Fruit fly (Drosophila melanogaster): ENCODE measurements around the gene tos.

The tos gene

DNA sequence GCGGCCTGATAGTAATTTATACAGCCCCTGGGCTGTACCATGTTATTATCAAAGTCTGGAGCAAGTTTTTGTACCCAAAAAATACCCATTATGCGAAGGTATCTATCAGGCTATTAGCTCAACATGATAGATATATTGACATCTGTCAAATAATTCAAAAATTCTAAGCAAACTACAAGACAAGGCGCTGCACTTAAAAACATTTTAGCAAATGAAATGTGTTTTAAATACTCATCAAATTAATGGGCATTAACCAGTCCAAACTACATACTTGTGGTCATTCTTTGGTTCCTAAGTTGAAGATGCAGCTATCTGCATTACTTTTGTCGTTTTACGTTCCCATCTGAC is 28.6 kb downstream of the tos start (continued):
- no peak for TF ChIP-seq CG42726 (GFP tag; IDR thresholded peaks at IDR 0.05; ENCODE audit: partially characterized antibody)
- peak; percentile 24 for TF ChIP-seq caup (GFP tag; optimal IDR thresholded peaks at IDR 0.05; ENCODE audit: severe bottlenecking)
- TF ChIP-seq oc (tag; optimal IDR thresholded peaks at IDR 0.05): peak; percentile 70
- peak; percentile 59 for TF ChIP-seq CG15696 (tag; optimal IDR thresholded peaks at IDR 0.05)
- TF ChIP-seq wdn (GFP tag; IDR thresholded peaks at IDR 0.05): no peak
- TF ChIP-seq CG11723 (GFP tag; optimal IDR thresholded peaks at IDR 0.05): peak; percentile 30
- peak; percentile 52 for TF ChIP-seq CG12104 (GFP tag; optimal IDR thresholded peaks at IDR 0.05)
- TF ChIP-seq pho (GFP tag; optimal IDR thresholded peaks at IDR 0.05): no peak
- peak; percentile 61 for TF ChIP-seq twi (tag; optimal IDR thresholded peaks at IDR 0.05)
- TF ChIP-seq pita (GFP tag; optimal IDR thresholded peaks at IDR 0.05): no peak
- TF ChIP-seq CG1024 (GFP tag; IDR thresholded peaks at IDR 0.05): peak; percentile 52; the same call in 1 of the 2 replicates
- no peak for TF ChIP-seq Elba2 (GFP tag; optimal IDR thresholded peaks at IDR 0.05)
- peak; percentile 4 for TF ChIP-seq CG15479 (GFP tag; optimal IDR thresholded peaks at IDR 0.05)
- TF ChIP-seq shn (GFP tag; optimal IDR thresholded peaks at IDR 0.05): no peak
- peak; percentile 51 for TF ChIP-seq CG7271 (tag; optimal IDR thresholded peaks at IDR 0.05)
- TF ChIP-seq zf30C (GFP tag; optimal IDR thresholded peaks at IDR 0.05): no peak
- peak; percentile 75 for TF ChIP-seq ttk (GFP tag; IDR thresholded peaks at IDR 0.05)
- no peak for TF ChIP-seq cato (GFP tag; optimal IDR thresholded peaks at IDR 0.05; ENCODE audit: borderline replicate concordance)
- peak; percentile 17 for TF ChIP-seq stwl (tag; optimal IDR thresholded peaks at IDR 0.05)
- no peak for TF ChIP-seq Lim3 (GFP tag; IDR thresholded peaks at IDR 0.05)
- TF ChIP-seq CG13123 (GFP tag; optimal IDR thresholded peaks at IDR 0.05): peak; percentile 24
- no peak for TF ChIP-seq CG12744 (GFP tag; optimal IDR thresholded peaks at IDR 0.05)
- TF ChIP-seq toy (GFP tag; IDR thresholded peaks at IDR 0.05): no peak
- TF ChIP-seq disco-r (GFP tag; optimal IDR thresholded peaks at IDR 0.05): no peak
- no peak for TF ChIP-seq mirr (GFP tag; optimal IDR thresholded peaks at IDR 0.05)
- no peak for TF ChIP-seq CG10321 (GFP tag; IDR thresholded peaks at IDR 0.05)
- no peak for TF ChIP-seq CG12236 (GFP tag; optimal IDR thresholded peaks at IDR 0.05)
- TF ChIP-seq CG17612 (GFP tag; IDR thresholded peaks at IDR 0.05): peak; percentile 63
- TF ChIP-seq CG16815 (GFP tag; optimal IDR thresholded peaks at IDR 0.05): no peak
- no peak for TF ChIP-seq ham (GFP tag; IDR thresholded peaks at IDR 0.05)
- peak; percentile 58 for TF ChIP-seq Oli (tag; optimal IDR thresholded peaks at IDR 0.05)
- TF ChIP-seq Rfx (GFP tag; IDR thresholded peaks at IDR 0.05): peak; percentile 59; the same call in 1 of the 2 replicates
- TF ChIP-seq CG7839 (tag; optimal IDR thresholded peaks at IDR 0.05): peak; percentile 83
- TF ChIP-seq CG11695 (GFP tag; IDR thresholded peaks at IDR 0.05): peak; percentile 58; the same call in 1 of the 3 replicates
- no peak for TF ChIP-seq CG7963 (GFP tag; IDR thresholded peaks at IDR 0.05; ENCODE audit: partially characterized antibody)
- peak; percentile 67 for TF ChIP-seq bcd (GFP tag; optimal IDR thresholded peaks at IDR 0.05)
- TF ChIP-seq Dip3 (GFP tag; optimal IDR thresholded peaks at IDR 0.05): no peak
- peak; percentile 66 for TF ChIP-seq CG18599 (GFP tag; optimal IDR thresholded peaks at IDR 0.05)
- TF ChIP-seq Kr (GFP tag; optimal IDR thresholded peaks at IDR 0.05): no peak
- peak; percentile 38 for TF ChIP-seq CG18619 (GFP tag; optimal IDR thresholded peaks at IDR 0.05)
- TF ChIP-seq stc (GFP tag; IDR thresholded peaks at IDR 0.05): peak; percentile 34; the same call in 1 of the 2 replicates
- TF ChIP-seq CG12659 (GFP tag; optimal IDR thresholded peaks at IDR 0.05): peak; percentile 36
- TF ChIP-seq cwo (GFP tag; optimal IDR thresholded peaks at IDR 0.05): peak; percentile 37
- TF ChIP-seq CG2889 (GFP tag; IDR thresholded peaks at IDR 0.05): no peak
- peak; percentile 55; the same call in 1 of the 2 replicates for TF ChIP-seq CG8765 (GFP tag; IDR thresholded peaks at IDR 0.05)
- peak; percentile 84 for TF ChIP-seq CG6689 (GFP tag; IDR thresholded peaks at IDR 0.05)
- peak; percentile 61 for TF ChIP-seq CG6654 (GFP tag; optimal IDR thresholded peaks at IDR 0.05)
- no peak for TF ChIP-seq CG8089 (GFP tag; optimal IDR thresholded peaks at IDR 0.05)
- peak; percentile 83 for TF ChIP-seq Spps (tag; optimal IDR thresholded peaks at IDR 0.05)
- TF ChIP-seq CG3407 (GFP tag; optimal IDR thresholded peaks at IDR 0.05): peak; percentile 41
- no peak for TF ChIP-seq YL-1 (GFP tag; optimal IDR thresholded peaks at IDR 0.05)

Measured in whole organism, embryonic.